Fruit fly (Drosophila melanogaster): ENCODE results near the gene squ.

The squ gene

DNA sequence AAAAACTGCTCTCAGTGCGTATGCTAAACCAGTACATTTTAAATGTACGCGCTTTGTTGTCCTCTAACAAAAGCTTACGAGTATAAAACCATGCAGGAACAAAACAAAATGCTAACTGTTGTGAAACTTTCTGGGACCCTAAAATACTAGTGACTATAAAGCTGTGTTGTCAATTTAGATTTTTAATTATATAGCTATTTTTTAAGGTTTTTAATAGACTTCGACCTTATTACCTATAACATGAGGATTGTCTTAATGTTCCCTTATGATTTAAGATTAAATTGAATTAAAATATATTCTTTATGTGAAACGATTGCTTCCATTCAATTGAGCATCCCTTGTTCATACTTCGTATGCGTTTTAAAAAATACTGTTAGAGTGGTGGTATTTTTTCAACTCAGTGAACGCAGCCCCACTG is 23.2 kb upstream of the squ start (continued):
- TF ChIP-seq vvl (GFP tag; IDR thresholded peaks at IDR 0.05) (peak; percentile 79), Hmx (GFP tag; optimal IDR thresholded peaks at IDR 0.05) (no peak), nom (GFP tag; optimal IDR thresholded peaks at IDR 0.05) (no peak), CG15011 (GFP tag; optimal IDR thresholded peaks at IDR 0.05) (no peak), cg (GFP tag; optimal IDR thresholded peaks at IDR 0.05) (no peak), dpn (GFP tag; optimal IDR thresholded peaks at IDR 0.05) (peak; percentile 32 to 55), stc (GFP tag; IDR thresholded peaks at IDR 0.05) (peak; percentile 82), so (GFP tag; IDR thresholded peaks at IDR 0.05) (0 out of 3 replicates have a peak, but pooled peaks have one; percentile 14), CG2199 (GFP tag; IDR thresholded peaks at IDR 0.05) (0 out of 3 replicates have a peak, but pooled peaks have one; percentile 53), salm (tag; optimal IDR thresholded peaks at IDR 0.05) (no peak), CG7963 (GFP tag; IDR thresholded peaks at IDR 0.05; ENCODE audit: partially characterized antibody) (no peak), stwl (tag; optimal IDR thresholded peaks at IDR 0.05) (peak; percentile 82), CG17612 (GFP tag; IDR thresholded peaks at IDR 0.05) (peak; percentile 47; the same call in 1 of the 2 replicates), Fer1 (GFP tag; optimal IDR thresholded peaks at IDR 0.05) (no peak), Antp (GFP tag; optimal IDR thresholded peaks at IDR 0.05) (peak; percentile 20), seq (GFP tag; IDR thresholded peaks at IDR 0.05) (0 out of 2 replicates have a peak, but pooled peaks have one; percentile 29)

DNA sequence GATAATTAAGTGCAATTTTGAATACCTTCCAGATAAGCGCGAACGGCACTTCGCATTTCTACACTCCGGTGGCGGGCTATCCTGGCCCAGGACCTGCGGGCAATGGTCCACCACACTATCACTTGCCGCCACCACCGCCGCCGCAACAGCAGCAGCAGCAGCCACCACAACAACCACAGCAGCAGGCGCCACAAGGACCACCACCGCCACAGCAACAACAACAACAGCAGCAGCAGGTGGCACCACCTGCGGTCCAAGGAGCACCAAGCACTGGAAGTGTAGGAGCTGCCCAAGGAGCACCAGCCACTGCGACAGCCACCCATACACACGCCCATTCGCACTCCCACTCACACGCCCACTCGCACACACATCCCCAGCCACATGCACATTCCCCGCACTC is 22.4 kb upstream of the squ start:
- TF ChIP-seq chn (GFP tag; optimal IDR thresholded peaks at IDR 0.05) (no peak), CG2199 (GFP tag; IDR thresholded peaks at IDR 0.05) (0 out of 3 replicates have a peak, but pooled peaks have one; percentile 8), Fer1 (GFP tag; optimal IDR thresholded peaks at IDR 0.05) (no peak), Ets65A (GFP tag) (peak; percentile 88), unc-4 (GFP tag; IDR thresholded peaks at IDR 0.05; ENCODE audit: partially characterized antibody) (no peak), Chrac-16 (GFP tag; optimal IDR thresholded peaks at IDR 0.05) (no peak), E2f1 (GFP tag; IDR thresholded peaks at IDR 0.05) (no peak), CG4360 (GFP tag; IDR thresholded peaks at IDR 0.05) (peak; percentile 48), Dfd (GFP tag; optimal IDR thresholded peaks at IDR 0.05) (peak in 1 of 2 experiments; percentile 88), lbe (GFP tag; optimal IDR thresholded peaks at IDR 0.05) (no peak), CG8359 (GFP tag; optimal IDR thresholded peaks at IDR 0.05; ENCODE audit: borderline replicate concordance) (no peak), Med (GFP tag) (peak; percentile 33), sr (GFP tag; IDR thresholded peaks at IDR 0.05) (0 out of 3 replicates have a peak, but pooled peaks have one; percentile 24)

dm6 chr2L:16672290-16672689 is 7.6 kb upstream of the squ start:
- TF ChIP-seq dysf (GFP tag; IDR thresholded peaks at IDR 0.05) = 0 out of 3 replicates have a peak, but pooled peaks have one; percentile 14
- peak; percentile 73 for TF ChIP-seq sens (GFP tag)
- TF ChIP-seq CG12236 (GFP tag; optimal IDR thresholded peaks at IDR 0.05) = no peak
- TF ChIP-seq CG12769 (tag; optimal IDR thresholded peaks at IDR 0.05) = no peak
- TF ChIP-seq ara (GFP tag; IDR thresholded peaks at IDR 0.05) = no peak
- no peak for TF ChIP-seq Spps (tag; optimal IDR thresholded peaks at IDR 0.05)
- TF ChIP-seq Drgx (GFP tag; IDR thresholded peaks at IDR 0.05) = peak; percentile 52
- TF ChIP-seq CG18764 (GFP tag; optimal IDR thresholded peaks at IDR 0.05) = no peak
- TF ChIP-seq Ada2b (GFP tag; IDR thresholded peaks at IDR 0.05) = 0 out of 2 replicates have a peak, but pooled peaks have one; percentile 7

DNA sequence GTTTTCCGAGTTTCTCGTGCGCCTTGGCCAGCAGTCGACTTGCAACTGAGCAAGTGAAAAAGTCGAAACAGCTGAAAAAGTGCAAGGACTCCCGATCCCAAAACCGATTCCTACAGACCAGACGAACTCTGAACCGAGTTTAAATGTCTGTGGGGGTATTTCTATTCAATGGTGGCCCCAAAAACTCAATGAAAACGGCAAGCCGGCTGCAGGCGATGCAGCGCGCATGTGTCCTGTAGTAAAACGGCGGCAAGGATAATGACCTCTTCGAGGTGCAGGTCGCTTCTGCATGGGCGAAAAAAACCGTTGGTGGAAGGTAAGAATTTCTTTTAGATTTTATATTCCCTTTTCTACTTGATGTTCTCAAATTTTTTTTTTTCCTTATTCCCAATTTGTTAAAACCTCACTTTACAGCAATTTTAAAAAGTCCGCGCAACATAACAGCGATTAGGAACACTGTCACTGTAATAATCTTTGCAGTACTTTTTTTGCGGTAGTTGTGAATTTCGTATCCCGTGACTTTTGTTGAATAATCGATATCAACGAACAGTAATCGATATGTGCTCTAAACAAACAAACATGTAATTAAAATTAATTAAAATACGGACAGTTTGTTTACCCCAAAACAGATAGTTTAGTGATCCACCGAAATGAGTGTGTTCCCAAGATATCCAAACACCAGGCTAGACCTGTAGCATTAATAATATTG is 3.0 kb upstream of the squ start, which contains the start of the genes Trpgamma and her:
Gene Trpgamma, minus strand, starts transcription at position 51 of the 709 bp plus-strand sequence.
Gene her, plus strand, starts transcription at position 535 of the 709 bp plus-strand sequence.
- TF ChIP-seq CG18599 (GFP tag; optimal IDR thresholded peaks at IDR 0.05) = no peak
- peak; percentile 92 for TF ChIP-seq CG34224 (GFP tag; IDR thresholded peaks at IDR 0.05; ENCODE audit: partially characterized antibody)
- TF ChIP-seq repo (GFP tag; optimal IDR thresholded peaks at IDR 0.05) = no peak
- no peak for TF ChIP-seq fd102C (GFP tag; optimal IDR thresholded peaks at IDR 0.05)
- TF ChIP-seq CG31441 (GFP tag; IDR thresholded peaks at IDR 0.05) = peak; percentile 85
- no peak for TF ChIP-seq Atf-2 (GFP tag; optimal IDR thresholded peaks at IDR 0.05)
- no peak for TF ChIP-seq emc (GFP tag; optimal IDR thresholded peaks at IDR 0.05)
- TF ChIP-seq fd96Cb (tag; optimal IDR thresholded peaks at IDR 0.05) = no peak
- peak; percentile 42 for TF ChIP-seq zen (tag; optimal IDR thresholded peaks at IDR 0.05)
- TF ChIP-seq CG9437 (GFP tag; optimal IDR thresholded peaks at IDR 0.05) = no peak
- no peak for TF ChIP-seq bab2 (GFP tag; optimal IDR thresholded peaks at IDR 0.05)
- TF ChIP-seq CG17359 (tag; optimal IDR thresholded peaks at IDR 0.05) = no peak

All from whole organism, embryonic.